Worm (Caenorhabditis elegans): Measurements from ENCODE around the gene unc-33.
A peak's percentile ranks its signal among the peaks of the same experiment; 100 is the strongest.

Gene unc-33

DNA sequence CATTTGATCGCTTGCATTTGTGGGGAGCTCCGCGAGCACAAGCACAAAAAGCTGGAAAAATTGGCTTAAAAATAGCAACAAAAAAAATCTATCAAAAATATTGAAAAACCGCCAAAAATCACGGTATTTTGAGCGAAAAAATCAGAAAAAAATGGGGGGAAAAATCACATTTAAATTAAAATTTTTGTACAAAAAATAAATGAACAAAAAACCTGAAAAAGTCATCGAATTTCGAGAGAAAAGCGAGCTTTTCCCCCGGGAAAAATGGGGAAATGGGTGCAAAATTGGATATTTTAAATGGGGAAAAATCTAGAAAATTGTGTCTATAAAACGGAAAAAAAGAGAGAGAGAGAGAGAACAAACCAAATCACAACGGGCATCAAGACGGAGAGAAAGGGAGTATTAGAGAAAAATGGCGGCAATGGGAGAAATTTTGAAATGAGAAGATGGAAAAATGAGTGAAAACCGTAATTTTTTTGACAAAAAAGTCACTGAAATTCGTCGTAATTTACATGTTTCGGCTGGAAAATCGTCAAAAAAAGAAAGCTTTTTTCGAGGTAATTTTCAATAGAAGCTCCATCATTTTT is 7.1 kb upstream of the unc-33 start, which contains the start of gene ced-10:
ced-10 (minus strand) TSS at position 51 of the 587 bp plus-strand sequence.
- TF ChIP-seq efl-1 (optimal IDR thresholded peaks at IDR 0.05) (peak in 1 of 2 experiments; percentile 3), efl-1 (GFP tag; optimal IDR thresholded peaks at IDR 0.05 in 1 of 2) (peak; percentile 21 to 93), dpl-1 (GFP tag; optimal IDR thresholded peaks at IDR 0.05) (peak in 2 of 3 experiments; percentile 1 to 10), ces-1 (GFP tag; optimal IDR thresholded peaks at IDR 0.05) (no peak), dsc-1 (tag; optimal IDR thresholded peaks at IDR 0.05) (no peak), ceh-90 (tag; optimal IDR thresholded peaks at IDR 0.05) (no peak), tbx-2 (tag; optimal IDR thresholded peaks at IDR 0.05) (no peak), nhr-76 (tag; optimal IDR thresholded peaks at IDR 0.05) (no peak)

DNA sequence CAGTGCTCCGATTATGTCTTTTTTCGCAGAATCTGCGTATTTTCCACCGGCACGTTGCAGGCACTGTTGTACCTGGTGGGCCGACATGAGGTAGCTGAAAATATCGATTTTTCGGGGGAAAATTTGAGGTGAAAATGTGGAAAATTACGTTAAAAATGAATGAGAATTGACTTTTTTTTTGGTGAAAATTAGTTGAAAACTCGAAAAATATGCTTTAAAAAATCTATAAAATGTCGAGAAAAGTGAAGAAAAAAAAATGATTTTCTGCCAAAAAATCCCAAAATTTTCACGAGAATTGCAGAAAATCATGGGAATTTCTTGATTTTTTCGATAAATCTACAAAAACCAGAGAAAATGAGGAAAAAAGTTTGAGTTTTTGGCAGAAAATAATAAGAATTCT is 2.2 kb upstream of the unc-33 start, which contains the start of gene tsg-101:
tsg-101 (minus strand) TSS at position 101 of the 400 bp plus-strand sequence.
- no peak for TF ChIP-seq efl-3 (GFP tag; optimal IDR thresholded peaks at IDR 0.05)
- no peak for TF ChIP-seq ztf-4 (tag; optimal IDR thresholded peaks at IDR 0.05)
- no peak for TF ChIP-seq jun-1 (tag; optimal IDR thresholded peaks at IDR 0.05)
- no peak for TF ChIP-seq mdl-1 (tag; optimal IDR thresholded peaks at IDR 0.05)
- TF ChIP-seq pqm-1 (tag; optimal IDR thresholded peaks at IDR 0.05): no peak

DNA sequence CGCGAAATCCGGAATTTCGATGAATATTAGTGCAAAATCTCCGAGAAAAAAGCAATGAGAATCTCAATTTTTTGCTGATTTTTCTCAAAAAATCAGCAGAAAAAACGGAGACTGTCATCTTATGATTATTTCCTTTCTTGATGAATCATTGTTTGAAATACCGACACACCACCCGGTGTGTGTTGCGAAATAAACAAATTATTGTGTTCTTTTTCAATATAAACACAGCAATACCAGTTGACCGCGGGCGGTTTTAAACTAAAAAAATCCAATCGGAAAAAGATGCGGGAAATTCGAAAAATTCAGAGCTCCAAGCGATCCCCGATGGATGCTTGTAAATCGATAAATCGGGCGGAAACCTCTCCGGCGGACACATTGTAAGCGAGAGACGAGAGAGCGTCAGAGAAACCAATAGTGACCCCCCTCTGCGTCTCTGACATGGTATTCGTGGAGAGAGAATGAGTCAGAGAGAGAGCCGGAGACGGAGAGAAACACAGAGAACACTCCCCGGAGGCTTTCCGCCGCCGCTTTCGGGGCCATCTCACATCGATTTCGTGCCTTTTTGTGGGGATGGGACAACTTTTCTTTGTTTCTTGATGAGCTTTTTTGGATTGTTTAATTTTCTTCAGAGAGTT is 1.2 kb upstream of the unc-33 start:
- TF ChIP-seq nhr-47 (tag; optimal IDR thresholded peaks at IDR 0.05): peak; percentile 55
- peak; percentile 25 for TF ChIP-seq mep-1 (tag; optimal IDR thresholded peaks at IDR 0.05)
- TF ChIP-seq zip-4 (GFP tag; optimal IDR thresholded peaks at IDR 0.05): peak; percentile 50
- peak; percentile 87 for TF ChIP-seq lin-14 (GFP tag; optimal IDR thresholded peaks at IDR 0.05)
- peak; percentile 62 to 63 for TF ChIP-seq lin-35 (GFP tag; optimal IDR thresholded peaks at IDR 0.05)
- peak; percentile 37 for TF ChIP-seq fkh-8 (tag; optimal IDR thresholded peaks at IDR 0.05)
- peak; percentile 58 to 83 (median 59) for TF ChIP-seq ceh-82 (tag; optimal IDR thresholded peaks at IDR 0.05)
- TF ChIP-seq C16A3.4 (tag; optimal IDR thresholded peaks at IDR 0.05): peak; percentile 24
- TF ChIP-seq ces-1 (GFP tag; optimal IDR thresholded peaks at IDR 0.05): no peak
- TF ChIP-seq blmp-1 (tag; optimal IDR thresholded peaks at IDR 0.05): peak; percentile 41
- peak; percentile 40 for TF ChIP-seq dsc-1 (tag; optimal IDR thresholded peaks at IDR 0.05)
- TF ChIP-seq unc-86 (tag; optimal IDR thresholded peaks at IDR 0.05): peak; percentile 25
- peak; percentile 11 to 50 (median 32) for TF ChIP-seq dpl-1 (GFP tag; optimal IDR thresholded peaks at IDR 0.05)
- TF ChIP-seq ceh-90 (tag; optimal IDR thresholded peaks at IDR 0.05): no peak
- peak; percentile 63 for TF ChIP-seq swsn-7 (tag; optimal IDR thresholded peaks at IDR 0.05)
- peak; percentile 72 for TF ChIP-seq snu-23 (GFP tag; optimal IDR thresholded peaks at IDR 0.05)
- peak; percentile 66 for TF ChIP-seq nhr-71 (tag; optimal IDR thresholded peaks at IDR 0.05)
- peak; percentile 71 for TF ChIP-seq nhr-19 (GFP tag; conservative IDR thresholded peaks at IDR 0.05)
- TF ChIP-seq pqm-1 (tag; optimal IDR thresholded peaks at IDR 0.05): no peak
- TF ChIP-seq tbx-2 (tag; optimal IDR thresholded peaks at IDR 0.05): peak; percentile 38
- TF ChIP-seq jun-1 (tag; optimal IDR thresholded peaks at IDR 0.05): peak; percentile 58
- peak; percentile 90 for TF ChIP-seq skn-1 (tag; optimal IDR thresholded peaks at IDR 0.05)
- TF ChIP-seq efl-1 (optimal IDR thresholded peaks at IDR 0.05): peak; percentile 61 to 71
- TF ChIP-seq efl-1 (GFP tag; optimal IDR thresholded peaks at IDR 0.05 in 1 of 2): peak; percentile 49 to 96
- peak; percentile 14 for TF ChIP-seq lin-13 (GFP tag; optimal IDR thresholded peaks at IDR 0.05)
- no peak for TF ChIP-seq lir-3 (tag; optimal IDR thresholded peaks at IDR 0.05; ENCODE audit: poor library complexity)
- TF ChIP-seq pag-3 (tag; optimal IDR thresholded peaks at IDR 0.05; ENCODE audit: borderline replicate concordance, insufficient read depth): no peak
- peak; percentile 18 for TF ChIP-seq isw-1 (GFP tag; IDR thresholded peaks at IDR 0.05)
- no peak for TF ChIP-seq aly-2 (tag; optimal IDR thresholded peaks at IDR 0.05)
- TF ChIP-seq mdl-1 (tag; optimal IDR thresholded peaks at IDR 0.05): peak in 1 of 2 experiments; percentile 4
- no peak for TF ChIP-seq efl-3 (GFP tag; optimal IDR thresholded peaks at IDR 0.05)
- TF ChIP-seq C34B4.2 (tag; optimal IDR thresholded peaks at IDR 0.05): no peak
- peak; percentile 28 for TF ChIP-seq xbp-1 (tag; optimal IDR thresholded peaks at IDR 0.05)
- peak; percentile 34 to 70 for TF ChIP-seq lsy-2 (tag; optimal IDR thresholded peaks at IDR 0.05)
- TF ChIP-seq nhr-20 (tag; optimal IDR thresholded peaks at IDR 0.05): peak; percentile 42
- peak; percentile 35 for TF ChIP-seq nhr-77 (tag; optimal IDR thresholded peaks at IDR 0.05)
- peak; percentile 40 for TF ChIP-seq fos-1 (tag; optimal IDR thresholded peaks at IDR 0.05)

Data from whole organism, L1 larva.